Fruit fly (Drosophila melanogaster): ENCODE results near the gene CG9592.

The CG9592 gene

DNA sequence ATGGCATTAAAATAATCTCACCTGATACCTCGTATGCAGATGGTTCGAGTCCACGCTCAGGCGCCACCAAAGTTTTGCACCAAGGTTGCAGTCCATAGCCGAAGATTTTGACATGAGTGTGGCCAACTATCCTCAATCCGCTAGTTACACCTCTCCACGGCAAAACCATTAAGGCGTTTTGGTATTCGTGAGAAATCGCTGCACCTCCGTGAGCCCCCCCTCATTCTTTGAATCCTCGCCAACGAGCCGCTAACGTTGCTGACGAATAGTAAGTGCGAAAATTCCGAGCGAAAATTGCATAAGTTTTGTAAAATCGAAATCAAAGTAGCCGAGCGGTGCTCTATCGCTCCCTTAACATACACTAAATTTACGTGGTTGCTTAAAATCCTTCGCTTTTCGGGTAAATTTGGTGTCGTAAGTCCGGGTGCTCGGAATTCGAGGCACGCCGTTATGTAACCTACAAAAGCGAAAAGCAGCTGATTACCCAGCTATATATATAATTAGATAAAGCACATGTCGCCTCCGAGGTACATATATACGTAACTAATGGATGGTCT, 19.9 kb downstream of the CG9592 start, which contains the start of gene Mpcp2:
Gene Mpcp2 (plus strand): TSS at position 217 of the 557 bp plus-strand sequence.
- peak; percentile 71 for TF ChIP-seq noc (tag; optimal IDR thresholded peaks at IDR 0.05)

DNA sequence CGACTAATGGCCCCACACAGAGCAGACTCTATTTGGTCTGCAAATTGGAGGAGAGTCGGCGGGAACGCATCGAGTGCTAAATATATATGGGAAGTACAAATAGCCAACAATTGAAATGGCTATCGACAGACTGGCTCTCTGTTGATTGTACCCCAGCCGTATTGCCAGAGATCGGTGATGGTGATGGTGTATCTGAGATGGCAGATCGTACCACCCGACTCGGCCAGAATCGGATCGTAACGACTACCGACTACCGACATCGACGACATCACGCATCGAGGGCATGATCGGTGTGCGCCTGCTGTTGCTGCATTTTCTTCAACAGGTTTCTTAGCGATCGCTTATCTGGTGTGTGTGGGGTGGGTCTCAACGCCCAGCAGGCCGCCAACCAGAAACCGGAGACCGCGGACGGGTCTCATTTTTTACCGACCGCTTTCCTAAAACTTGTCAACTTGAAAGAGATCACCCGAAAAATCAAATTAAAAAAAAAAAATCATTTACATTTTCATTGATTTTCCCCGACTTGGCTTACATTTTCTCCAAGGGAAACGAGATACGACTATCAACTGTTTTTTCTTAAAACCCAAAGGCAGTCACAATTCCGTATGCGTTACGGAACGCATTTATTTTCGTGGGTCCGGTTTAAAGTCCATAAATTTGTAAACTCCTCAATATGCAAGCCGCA, 26.5 kb downstream of the CG9592 start:
- TF ChIP-seq noc (tag; optimal IDR thresholded peaks at IDR 0.05): peak; percentile 36

DNA sequence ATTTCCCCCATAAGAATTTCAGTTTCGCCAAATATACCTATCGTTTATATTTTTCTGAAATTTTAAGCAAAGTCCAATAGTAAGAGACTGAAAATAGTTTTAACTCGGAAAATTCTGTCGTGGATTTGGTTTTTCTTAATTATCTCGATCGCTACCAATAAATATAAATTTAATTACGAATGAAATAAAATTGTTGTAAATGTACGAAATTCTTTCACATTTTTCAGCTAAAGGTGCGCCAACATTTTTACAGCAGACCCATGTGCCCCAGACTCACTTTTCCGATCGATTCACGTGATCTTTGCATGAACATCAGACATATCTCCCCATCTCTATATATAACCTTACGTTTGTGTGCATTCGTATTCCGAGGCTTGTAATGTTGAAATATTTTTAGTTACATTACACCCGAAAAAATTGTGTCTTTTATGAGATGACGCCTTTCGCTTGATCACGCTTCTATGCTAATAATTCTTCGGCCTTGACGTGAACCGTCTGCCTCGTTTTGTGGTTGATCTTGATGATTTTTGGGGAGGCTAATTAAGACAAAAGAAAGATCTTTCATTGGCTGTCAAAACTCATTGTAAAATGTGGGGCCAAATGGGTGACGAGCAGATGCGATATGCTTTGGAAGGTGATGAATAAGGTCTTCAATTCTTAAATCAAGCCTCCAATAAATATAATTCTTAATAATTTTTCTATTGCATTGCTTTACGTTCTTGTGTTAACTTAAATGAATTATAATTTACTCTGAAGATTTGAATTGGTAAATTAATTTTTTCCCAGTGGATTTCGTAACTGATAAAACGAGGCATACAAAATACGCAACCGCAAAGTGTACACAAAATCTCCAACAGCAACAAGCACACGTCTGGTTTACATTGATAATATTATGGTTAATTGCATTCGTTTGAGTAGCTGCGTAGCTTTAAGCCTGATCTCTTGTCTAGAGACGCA, 27.6 kb downstream of the CG9592 start:
- no peak for TF ChIP-seq noc (tag; optimal IDR thresholded peaks at IDR 0.05)

DNA sequence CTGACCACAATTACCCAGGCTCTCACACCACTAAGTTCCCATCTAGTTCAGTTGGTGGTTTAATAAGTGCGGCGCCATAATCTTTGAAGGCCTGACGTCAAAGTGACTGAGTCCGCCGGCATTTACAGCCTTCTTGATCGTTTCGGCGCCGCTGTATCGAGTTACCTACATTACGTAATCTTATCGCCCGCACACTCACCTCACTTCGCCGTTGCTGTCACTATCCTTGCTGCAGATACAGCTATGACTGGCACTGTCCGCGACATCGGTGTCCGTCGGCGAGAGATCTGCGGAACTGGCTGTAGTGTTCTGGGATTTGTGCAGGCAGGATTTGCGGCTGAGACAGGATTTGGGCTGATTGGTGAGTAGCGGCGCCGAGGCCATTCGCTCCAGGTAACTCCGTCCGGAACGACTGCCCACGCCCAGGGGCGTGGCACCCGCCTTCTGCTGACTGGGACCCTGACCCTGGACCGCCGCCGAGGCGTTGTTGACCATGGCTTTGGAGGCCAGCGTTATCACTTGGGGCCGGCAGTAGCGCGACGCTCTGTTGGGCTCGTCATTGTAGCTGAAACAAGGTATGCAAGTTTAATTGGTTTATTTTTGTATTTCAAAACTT, 29.4 kb downstream of the CG9592 start:
- TF ChIP-seq noc (tag; optimal IDR thresholded peaks at IDR 0.05): no peak

DNA sequence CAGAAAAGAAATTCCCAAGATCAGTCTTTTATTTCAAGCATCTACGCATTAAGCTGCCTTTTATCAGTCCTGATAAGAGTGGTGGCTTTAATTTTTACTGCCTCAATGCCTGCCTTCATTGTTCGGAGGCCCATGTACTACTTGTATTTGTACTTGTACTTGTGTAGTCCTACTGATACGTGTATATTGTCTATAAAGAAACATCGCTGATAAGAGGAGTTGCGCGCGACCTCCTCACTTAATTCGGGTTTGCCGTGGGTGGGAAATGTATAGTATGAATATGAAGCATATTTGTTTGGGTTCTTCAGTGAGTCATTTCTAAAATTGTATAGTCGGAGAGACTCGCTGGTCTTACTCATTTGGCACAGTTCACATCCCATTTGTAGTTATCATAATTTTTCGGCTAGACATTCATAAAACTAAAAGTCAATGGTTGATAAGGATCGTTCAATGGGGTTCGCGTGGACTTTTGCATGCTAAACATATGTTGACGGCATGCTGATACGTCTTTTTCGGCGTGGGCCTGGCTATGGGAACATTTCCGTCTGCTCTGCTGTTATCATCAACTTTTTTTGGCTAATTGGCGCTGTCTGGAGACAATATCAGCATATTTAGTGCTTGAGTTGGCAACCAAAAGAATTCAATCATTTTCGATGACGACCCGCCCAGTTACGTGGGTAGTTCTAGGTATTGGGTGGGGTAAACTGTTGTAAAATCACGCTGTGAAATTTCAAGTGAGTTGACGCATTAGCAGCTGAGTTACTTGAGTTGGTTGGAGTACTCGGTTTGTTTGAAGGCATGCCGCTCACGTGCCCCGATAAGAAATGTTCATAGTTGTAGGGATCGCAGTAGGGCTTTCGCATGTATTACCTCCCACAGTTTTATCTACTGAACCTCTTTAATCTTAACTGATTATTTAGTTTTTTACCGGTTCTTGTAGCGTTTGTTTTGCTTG, 30.5 kb downstream of the CG9592 start:
- TF ChIP-seq noc (tag; optimal IDR thresholded peaks at IDR 0.05): peak; percentile 75

DNA sequence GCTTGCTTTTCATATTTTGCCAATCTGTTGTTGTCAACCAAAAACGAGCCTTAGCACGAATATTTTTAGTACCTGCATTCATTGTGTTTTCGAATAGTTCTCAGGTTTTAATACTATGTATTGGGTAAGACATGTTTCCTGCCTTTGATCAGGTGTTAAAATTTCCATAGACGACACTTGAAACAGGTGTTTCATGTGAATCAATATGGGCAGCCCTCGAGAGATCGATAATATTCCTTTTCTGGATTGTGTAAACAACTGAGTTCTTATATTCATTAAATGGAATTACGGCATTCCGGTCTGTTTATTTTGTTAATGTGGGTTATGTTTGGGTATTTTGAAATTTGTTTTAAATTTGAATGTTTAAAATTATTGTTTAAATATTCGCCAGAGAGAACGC, 31.6 kb downstream of the CG9592 start:
- no peak for TF ChIP-seq noc (tag; optimal IDR thresholded peaks at IDR 0.05)

DNA sequence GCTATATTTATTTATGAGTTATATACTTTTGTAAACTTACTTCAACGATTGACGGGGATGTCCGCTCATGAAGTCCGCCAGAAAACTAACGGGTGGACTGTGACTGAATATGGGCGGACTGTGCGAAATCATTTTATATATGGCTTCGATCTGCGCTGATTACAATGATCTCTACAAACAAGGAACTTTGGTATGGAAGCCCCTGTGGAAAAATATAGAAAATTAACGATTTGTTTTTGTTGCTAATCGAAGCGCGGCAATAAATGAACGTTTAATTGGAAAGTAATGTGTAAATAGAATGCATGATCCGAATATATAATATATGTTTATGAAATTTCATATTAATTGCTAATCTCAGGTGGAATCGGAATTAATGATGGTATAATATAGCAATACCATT, 32.3 kb downstream of the CG9592 start:
- no peak for TF ChIP-seq noc (tag; optimal IDR thresholded peaks at IDR 0.05)

DNA sequence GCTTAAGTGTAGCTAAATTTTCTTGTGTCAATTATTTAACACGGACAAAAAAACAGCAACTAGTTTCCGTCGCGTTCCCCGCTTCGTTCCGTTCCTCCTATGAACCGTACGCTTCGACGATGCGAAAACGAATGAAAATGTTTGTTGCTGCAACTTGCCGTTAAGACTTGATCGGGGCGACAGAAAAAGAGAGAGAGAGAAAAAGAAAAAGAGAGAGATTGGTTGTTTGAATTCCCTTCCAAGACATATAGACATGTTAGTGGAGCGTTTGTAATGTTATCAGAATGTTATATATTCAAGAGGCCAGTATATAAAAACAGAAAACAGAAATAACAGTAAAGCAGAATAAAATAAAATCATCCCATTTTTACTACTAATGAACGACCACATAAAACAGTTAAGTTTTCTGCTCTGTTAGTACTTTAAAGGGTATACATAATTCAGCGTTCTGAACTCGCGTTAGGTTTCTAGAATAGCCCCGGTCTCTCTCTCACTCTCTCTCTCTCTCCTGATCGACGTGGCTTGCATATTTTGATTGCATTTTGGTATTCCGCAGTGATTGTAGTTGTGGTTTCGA, 33.3 kb downstream of the CG9592 start, which contains the start of gene Gbs-70E:
Gene Gbs-70E (minus strand): TSS at position 137 of the 577 bp plus-strand sequence.
- peak; percentile 97 for TF ChIP-seq noc (tag; optimal IDR thresholded peaks at IDR 0.05)

DNA sequence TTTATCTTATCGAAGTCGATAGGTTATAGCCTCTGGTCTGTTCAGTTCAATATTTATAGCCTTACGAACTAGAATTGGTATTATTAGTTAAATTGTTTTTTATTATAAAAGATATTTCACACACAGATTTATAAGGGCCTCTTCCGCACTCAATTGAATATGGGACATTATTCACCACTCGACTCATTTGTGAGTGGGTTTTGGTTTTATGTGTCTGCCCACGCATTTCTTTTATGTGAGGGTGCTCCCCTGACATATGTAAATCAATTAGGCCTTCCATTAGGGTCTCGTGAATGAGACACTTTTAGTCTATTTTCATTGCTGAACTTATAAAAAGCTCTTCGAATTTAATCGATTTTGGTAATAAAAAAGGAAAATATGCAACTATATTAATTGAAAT, 34.0 kb downstream of the CG9592 start:
- TF ChIP-seq noc (tag; optimal IDR thresholded peaks at IDR 0.05): no peak

DNA sequence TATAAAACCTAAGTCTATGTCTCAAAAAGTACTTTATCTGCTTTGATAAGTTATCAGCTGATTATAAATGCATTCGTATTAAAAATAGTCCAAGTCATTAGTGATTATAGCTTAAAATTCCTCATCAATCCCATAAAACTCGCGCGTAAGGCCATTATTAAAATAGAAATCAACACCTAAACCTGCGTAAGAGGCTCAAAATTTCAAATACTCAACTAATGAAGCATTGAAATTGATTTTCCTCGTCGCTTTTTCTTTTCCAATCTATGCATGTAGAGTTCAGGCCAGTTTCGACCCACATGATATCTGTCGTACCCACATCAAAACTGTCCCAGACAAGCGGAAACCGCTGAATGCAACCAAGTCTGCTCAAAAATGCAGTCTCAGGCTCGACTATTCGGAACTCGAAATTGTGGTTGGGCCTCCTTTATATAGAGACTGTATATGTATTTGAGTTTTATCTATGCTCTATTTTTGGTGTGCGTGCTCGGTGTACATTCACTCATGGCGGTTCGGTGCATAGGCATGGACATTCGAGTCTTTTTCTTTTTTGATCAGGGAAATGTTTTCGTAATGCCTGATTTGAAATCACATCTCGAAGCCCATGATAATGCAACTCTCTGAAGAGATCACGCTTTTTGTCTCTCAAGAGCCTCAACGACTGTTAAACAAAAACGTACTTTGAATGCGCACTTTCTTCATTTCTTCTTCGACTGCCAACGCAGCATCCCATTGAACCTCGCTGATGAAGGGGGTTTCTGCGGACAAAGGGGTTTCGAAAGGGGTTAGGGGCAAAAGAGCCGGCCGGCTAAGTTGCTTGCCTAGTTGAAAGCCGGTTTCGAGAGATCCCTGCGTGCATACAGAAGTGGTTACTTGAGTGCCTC, 34.7 kb downstream of the CG9592 start:
- TF ChIP-seq noc (tag; optimal IDR thresholded peaks at IDR 0.05): no peak

DNA sequence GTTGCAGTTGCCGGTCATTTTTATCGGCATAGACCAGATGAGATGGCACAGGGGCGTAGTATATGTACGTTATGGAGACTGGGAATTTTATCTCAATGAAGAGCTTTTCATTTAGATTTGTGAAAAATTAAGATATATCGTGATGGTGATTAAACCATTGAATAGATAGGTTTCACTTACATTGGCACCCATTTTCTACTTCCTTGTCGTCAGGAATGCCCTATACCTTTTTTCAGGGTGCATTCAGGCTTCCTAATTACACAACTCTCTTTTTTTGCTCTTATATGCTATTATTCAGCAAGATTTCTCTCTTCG, 35.3 kb downstream of the CG9592 start:
- TF ChIP-seq noc (tag; optimal IDR thresholded peaks at IDR 0.05): no peak

DNA sequence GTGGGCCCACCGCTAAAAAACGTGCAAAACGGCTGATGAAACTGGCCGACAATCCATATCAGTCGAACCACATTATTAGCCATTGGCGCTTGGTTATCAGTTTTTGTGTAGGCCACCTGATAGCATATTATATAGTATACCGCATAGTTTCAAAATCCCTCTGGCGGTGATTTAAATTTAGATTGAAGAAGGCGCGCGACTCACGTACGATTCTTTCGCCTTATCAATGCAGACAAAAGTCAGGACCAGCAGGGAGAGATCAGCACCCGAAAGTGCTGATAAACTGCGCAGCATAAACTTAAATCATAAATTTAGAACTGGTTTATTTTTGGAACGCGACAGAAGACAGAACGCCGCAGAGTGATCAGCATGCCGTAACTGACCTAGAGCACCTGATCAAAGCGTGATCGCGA, 36.3 kb downstream of the CG9592 start:
- peak; percentile 84 for TF ChIP-seq noc (tag; optimal IDR thresholded peaks at IDR 0.05)

DNA sequence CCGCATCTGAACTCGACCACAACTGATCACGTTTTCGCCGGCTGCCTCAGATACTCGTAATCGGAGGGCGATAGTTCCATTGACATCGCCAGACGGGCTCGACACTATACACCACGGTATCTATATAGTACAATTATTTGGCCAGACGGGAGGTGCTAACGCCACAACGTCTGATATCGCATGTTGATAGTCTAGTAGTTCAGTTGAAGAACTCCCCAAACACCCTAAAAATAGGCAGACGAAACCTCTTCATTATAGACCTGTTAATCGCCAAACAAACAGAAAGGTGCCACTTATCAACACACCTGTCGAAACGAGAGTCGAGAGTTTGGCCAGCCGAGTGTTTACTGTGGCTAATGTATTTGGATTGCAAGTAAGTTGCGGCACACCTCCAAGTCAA, 37.4 kb downstream of the CG9592 start:
- peak; percentile 28 for TF ChIP-seq noc (tag; optimal IDR thresholded peaks at IDR 0.05)

DNA sequence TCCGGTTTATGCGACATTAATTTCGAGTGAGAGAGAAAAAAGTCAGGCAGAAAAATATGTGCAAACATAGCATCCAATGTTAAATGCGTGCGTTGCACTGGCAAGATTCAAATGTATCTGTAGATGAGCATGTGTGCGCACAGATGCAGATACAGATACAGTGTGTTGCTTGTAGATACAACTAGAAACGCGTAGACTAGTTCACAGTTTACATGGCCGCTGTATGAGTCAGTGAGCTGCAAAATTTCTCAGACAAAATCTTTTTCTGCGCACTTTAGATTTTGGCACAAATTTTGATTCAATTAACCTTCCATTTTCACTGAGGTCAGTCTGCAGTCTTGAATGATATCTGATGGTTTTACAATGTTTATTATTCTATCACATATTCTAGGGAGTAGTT, 38.6 kb downstream of the CG9592 start:
- TF ChIP-seq noc (tag; optimal IDR thresholded peaks at IDR 0.05): no peak
